Fruit fly (Drosophila melanogaster): ENCODE data around the gene CG15362.

- TF ChIP-seq usp (GFP tag; optimal IDR thresholded peaks at IDR 0.05), result no peak
- TF ChIP-seq Dfd (GFP tag; optimal IDR thresholded peaks at IDR 0.05), result no peak
- no peak for TF ChIP-seq Dif (GFP tag; optimal IDR thresholded peaks at IDR 0.05; ENCODE audit: partially characterized antibody)
- TF ChIP-seq sv (GFP tag; optimal IDR thresholded peaks at IDR 0.05), result no peak
- TF ChIP-seq psq (GFP tag; optimal IDR thresholded peaks at IDR 0.05), result no peak
These were observed 25.2 kb downstream of the CG15362 start, which contains the start of gene CG33543 for dm6 chr2L:2006082-2006669.
